Fruit fly (Drosophila melanogaster) whole organism, adult: ENCODE results near the gene Rab9.
A peak's percentile ranks its signal among the peaks of the same experiment; 100 is the strongest.

Experiments used
- CG12768 ChIP-seq: fragments of 200-800 bp; sonication (Bioruptor generic); optimal IDR thresholded peaks from 2 replicates; lab custom pipeline; 2017; ENCODE audit warnings: missing biosample characterization, missing genetic modification characterization, mild to moderate bottlenecking, moderate library complexity, missing genetic modification reagents
- CG14711 ChIP-seq: fragments of 200-800 bp; sonication (Bioruptor generic); optimal IDR thresholded peaks from 2 replicates; lab custom pipeline; 2018; ENCODE audit warnings: missing biosample characterization, mild to moderate bottlenecking, missing genetic modification characterization, moderate library complexity
- CG1620 ChIP-seq: fragments of 200-800 bp; sonication (Bioruptor generic); optimal IDR thresholded peaks from 2 replicates; lab custom pipeline; 2016; ENCODE audit warnings: missing biosample characterization, missing genetic modification characterization
- Clk ChIP-seq: fragments of 200-800 bp; sonication (Bioruptor generic); optimal IDR thresholded peaks from 2 replicates; lab custom pipeline; 2017; ENCODE audit warnings: missing biosample characterization, missing genetic modification characterization
- Crg-1 ChIP-seq: fragments of 200-800 bp; sonication (Bioruptor generic); optimal IDR thresholded peaks from 2 replicates; lab custom pipeline; 2016; ENCODE audit warnings: missing biosample characterization, missing genetic modification characterization
- cic ChIP-seq: fragments of 200-800 bp; sonication (Bioruptor generic); optimal IDR thresholded peaks from 2 replicates; lab custom pipeline; 2017; ENCODE audit warnings: missing biosample characterization, mild to moderate bottlenecking, missing genetic modification characterization, moderate library complexity
- kay ChIP-seq: fragments of 200-800 bp; sonication (Bioruptor generic); peaks from one replicate; lab custom pipeline; 2016; ENCODE audit warnings: missing biosample characterization, missing genetic modification characterization, borderline replicate concordance
- pad ChIP-seq: fragments of 200-800 bp; sonication (Bioruptor generic); optimal IDR thresholded peaks from 3 replicates; lab custom pipeline; 2017; ENCODE audit warnings: missing biosample characterization, missing genetic modification characterization, mild to moderate bottlenecking, moderate library complexity, missing genetic modification reagents
- tj ChIP-seq: fragments of 200-800 bp; sonication (Bioruptor generic); optimal IDR thresholded peaks from 3 replicates; lab custom pipeline; 2017; ENCODE audit warnings: missing biosample characterization, mild to moderate bottlenecking, missing genetic modification characterization, moderate library complexity

- TF ChIP-seq CG1620 (GFP tag; lab: Kevin White, UChicago) (no peak), kay (GFP tag; lab: Kevin White, UChicago) (no peak), cic (no peak), Crg-1 (GFP tag; lab: Kevin White, UChicago) (no peak), tj (GFP tag; lab: Kevin White, UChicago) (no peak), CG14711 (peak; percentile 34), Clk (GFP tag; lab: Kevin White, UChicago) (no peak), CG12768 (GFP tag; lab: Kevin White, UChicago) (peak; percentile 51), pad (GFP tag; lab: Kevin White, UChicago) (no peak)
These were observed 16.5 kb upstream of the Rab9 start for dm6 chr2L:19415859-19416258.
